Fruit fly (Drosophila melanogaster): Measurements from ENCODE around the gene CG15353.

- TF ChIP-seq CG33017 (tag; optimal IDR thresholded peaks at IDR 0.05) (no peak), bab1 (GFP tag; optimal IDR thresholded peaks at IDR 0.05) (peak; percentile 10), CG1620 (GFP tag; optimal IDR thresholded peaks at IDR 0.05) (no peak)
Observed at dm6 chr2L:2010335-2011061, 3.5 kb upstream of the CG15353 start.
